Fruit fly (Drosophila melanogaster) whole organism, adult: ENCODE data around the gene cyc.

ENCODE experiments used
- CG11617 ChIP-seq: fragments of 200-800 bp; sonication (Bioruptor generic); optimal IDR thresholded peaks from 2 replicates; lab custom pipeline; 2017; ENCODE audit warnings: mild to moderate bottlenecking, missing biosample characterization, missing genetic modification reagents, missing genetic modification characterization
- CG12768 ChIP-seq: fragments of 200-800 bp; sonication (Bioruptor generic); optimal IDR thresholded peaks from 2 replicates; lab custom pipeline; 2017; ENCODE audit warnings: missing biosample characterization, missing genetic modification characterization, mild to moderate bottlenecking, moderate library complexity, missing genetic modification reagents
- CG14711 ChIP-seq: fragments of 200-800 bp; sonication (Bioruptor generic); optimal IDR thresholded peaks from 2 replicates; lab custom pipeline; 2018; ENCODE audit warnings: missing biosample characterization, mild to moderate bottlenecking, missing genetic modification characterization, moderate library complexity
- CG1620 ChIP-seq: fragments of 200-800 bp; sonication (Bioruptor generic); optimal IDR thresholded peaks from 2 replicates; lab custom pipeline; 2016; ENCODE audit warnings: missing biosample characterization, missing genetic modification characterization
- CG33017 ChIP-seq: fragments of 200-800 bp; sonication (Bioruptor generic); optimal IDR thresholded peaks from 2 replicates; lab custom pipeline; 2018; ENCODE audit warnings: missing biosample characterization, mild to moderate bottlenecking, missing genetic modification characterization, moderate library complexity
- CG5204 ChIP-seq: fragments of 200-800 bp; sonication (Bioruptor generic); optimal IDR thresholded peaks from 2 replicates; lab custom pipeline; 2016; ENCODE audit warnings: missing biosample characterization, missing genetic modification characterization
- CG7045 ChIP-seq: fragments of 200-800 bp; sonication (Bioruptor generic); optimal IDR thresholded peaks from 2 replicates; lab custom pipeline; 2017; ENCODE audit warnings: missing biosample characterization, mild to moderate bottlenecking, missing genetic modification characterization
- CG7101 ChIP-seq: fragments of 200-800 bp; sonication (Bioruptor generic); optimal IDR thresholded peaks from 2 replicates; lab custom pipeline; 2018; ENCODE audit warnings: missing biosample characterization, mild to moderate bottlenecking, missing genetic modification characterization, moderate library complexity
- Clk ChIP-seq: fragments of 200-800 bp; sonication (Bioruptor generic); optimal IDR thresholded peaks from 2 replicates; lab custom pipeline; 2017; ENCODE audit warnings: missing biosample characterization, missing genetic modification characterization
- Crg-1 ChIP-seq: fragments of 200-800 bp; sonication (Bioruptor generic); optimal IDR thresholded peaks from 2 replicates; lab custom pipeline; 2016; ENCODE audit warnings: missing biosample characterization, missing genetic modification characterization
- Hr96 ChIP-seq: fragments of 200-800 bp; sonication (Bioruptor generic); optimal IDR thresholded peaks from 2 replicates; lab custom pipeline; 2016; ENCODE audit warnings: missing biosample characterization, missing genetic modification characterization
- Mnt ChIP-seq: fragments of 200-800 bp; sonication (Bioruptor generic); optimal IDR thresholded peaks from 2 replicates; lab custom pipeline; 2016; ENCODE audit warnings: missing biosample characterization, mild to moderate bottlenecking, missing genetic modification characterization
- bab1 ChIP-seq: fragments of 200-800 bp; sonication (Bioruptor generic); optimal IDR thresholded peaks from 3 replicates; lab custom pipeline; 2019; ENCODE audit warnings: missing biosample characterization, mild to moderate bottlenecking, missing genetic modification characterization, moderate library complexity
- cic ChIP-seq: fragments of 200-800 bp; sonication (Bioruptor generic); optimal IDR thresholded peaks from 2 replicates; lab custom pipeline; 2017; ENCODE audit warnings: missing biosample characterization, mild to moderate bottlenecking, missing genetic modification characterization, moderate library complexity
- cnc ChIP-seq, 2 experiments: fragments of >200 bp; optimal IDR thresholded peaks; 2 replicates each; lab custom pipeline; 2017
- kay ChIP-seq: fragments of 200-800 bp; sonication (Bioruptor generic); peaks from one replicate; lab custom pipeline; 2016; ENCODE audit warnings: missing biosample characterization, missing genetic modification characterization, borderline replicate concordance
- ovo ChIP-seq: fragments of 200-800 bp; sonication (Bioruptor generic); optimal IDR thresholded peaks from 2 replicates; lab custom pipeline; 2016; ENCODE audit warnings: missing biosample characterization, missing genetic modification characterization
- pad ChIP-seq: fragments of 200-800 bp; sonication (Bioruptor generic); optimal IDR thresholded peaks from 3 replicates; lab custom pipeline; 2017; ENCODE audit warnings: missing biosample characterization, missing genetic modification characterization, mild to moderate bottlenecking, moderate library complexity, missing genetic modification reagents
- tj ChIP-seq: fragments of 200-800 bp; sonication (Bioruptor generic); optimal IDR thresholded peaks from 3 replicates; lab custom pipeline; 2017; ENCODE audit warnings: missing biosample characterization, mild to moderate bottlenecking, missing genetic modification characterization, moderate library complexity
- toe ChIP-seq: fragments of 200-800 bp; sonication (Bioruptor generic); optimal IDR thresholded peaks from 2 replicates; lab custom pipeline; 2016; ENCODE audit warnings: missing biosample characterization, missing genetic modification characterization

Gene cyc

dm6 chr3L:19793438-19793998, 22.2 kb downstream of the cyc start, which contains the start of the genes CG42637, Gyc76C and SREBP:
CG42637 (minus strand) TSS chr3L:19793569.
Gyc76C (minus strand) TSS chr3L:19793569.
SREBP (plus strand) TSS chr3L:19793935.
- TF ChIP-seq tj (GFP tag; lab: Kevin White, UChicago) (peak; percentile 42), toe (GFP tag; lab: Kevin White, UChicago) (no peak), CG7101 (no peak), CG1620 (GFP tag; lab: Kevin White, UChicago) (no peak), pad (no peak), CG5204 (GFP tag; lab: Kevin White, UChicago) (no peak), Clk (GFP tag; lab: Kevin White, UChicago) (no peak), CG12768 (GFP tag; lab: Kevin White, UChicago) (no peak), Mnt (GFP tag; lab: Kevin White, UChicago) (no peak), CG33017 (tag; lab: Kevin White, UChicago) (no peak), ovo (GFP tag; lab: Kevin White, UChicago) (peak; percentile 81), CG7045 (GFP tag; lab: Kevin White, UChicago) (no peak), Crg-1 (GFP tag; lab: Kevin White, UChicago) (no peak), CG14711 (no peak), cic (no peak), bab1 (peak; percentile 31), cnc (optimal IDR thresholded peaks at IDR 0.05; lab: Kevin White, UChicago) (no peak), kay (GFP tag; lab: Kevin White, UChicago) (peak; percentile 90), CG11617 (GFP tag; lab: Kevin White, UChicago) (no peak)

- TF ChIP-seq tj (GFP tag; lab: Kevin White, UChicago) (peak; percentile 58), Hr96 (no peak), CG12768 (GFP tag; lab: Kevin White, UChicago) (peak; percentile 65), pad (no peak), CG14711 (peak; percentile 91), Mnt (GFP tag; lab: Kevin White, UChicago) (no peak)
These were observed 22.9 kb downstream of the cyc start for dm6 chr3L:19792717-19793437.

dm6 chr3L:19791688-19792073, 24.1 kb downstream of the cyc start:
- peak; percentile 36 for TF ChIP-seq CG33017 (tag; lab: Kevin White, UChicago)
- no peak for TF ChIP-seq CG7101
- peak; percentile 44 for TF ChIP-seq tj (GFP tag; lab: Kevin White, UChicago)
- TF ChIP-seq CG5204 (GFP tag; lab: Kevin White, UChicago): no peak
- no peak for TF ChIP-seq cnc (optimal IDR thresholded peaks at IDR 0.05; lab: Kevin White, UChicago)
- TF ChIP-seq ovo (GFP tag; lab: Kevin White, UChicago): peak; percentile 35
- no peak for TF ChIP-seq Mnt (GFP tag; lab: Kevin White, UChicago)
- no peak for TF ChIP-seq kay (GFP tag; lab: Kevin White, UChicago)
- TF ChIP-seq pad: peak; percentile 27
- TF ChIP-seq CG1620 (GFP tag; lab: Kevin White, UChicago): no peak
- TF ChIP-seq CG12768 (GFP tag; lab: Kevin White, UChicago): peak; percentile 57
- no peak for TF ChIP-seq CG11617 (GFP tag; lab: Kevin White, UChicago)
- no peak for TF ChIP-seq CG7045 (GFP tag; lab: Kevin White, UChicago)
- TF ChIP-seq Clk (GFP tag; lab: Kevin White, UChicago): no peak
- no peak for TF ChIP-seq bab1
- peak; percentile 79 for TF ChIP-seq cic
- no peak for TF ChIP-seq Hr96
- no peak for TF ChIP-seq toe (GFP tag; lab: Kevin White, UChicago)
- TF ChIP-seq CG14711: peak; percentile 16
- TF ChIP-seq Crg-1 (GFP tag; lab: Kevin White, UChicago): no peak

dm6 chr3L:19790929-19791687, 24.6 kb downstream of the cyc start:
- peak; percentile 66 for TF ChIP-seq CG7101
- TF ChIP-seq cnc (optimal IDR thresholded peaks at IDR 0.05; lab: Kevin White, UChicago): no peak
- peak; percentile 38 for TF ChIP-seq toe (GFP tag; lab: Kevin White, UChicago)
- peak; percentile 72 for TF ChIP-seq CG11617 (GFP tag; lab: Kevin White, UChicago)
- no peak for TF ChIP-seq CG1620 (GFP tag; lab: Kevin White, UChicago)
- TF ChIP-seq CG14711: no peak
- TF ChIP-seq kay (GFP tag; lab: Kevin White, UChicago): peak; percentile 98
- peak; percentile 84 for TF ChIP-seq Mnt (GFP tag; lab: Kevin White, UChicago)
- peak; percentile 33 for TF ChIP-seq pad
- peak; percentile 45 for TF ChIP-seq CG12768 (GFP tag; lab: Kevin White, UChicago)
- TF ChIP-seq CG7045 (GFP tag; lab: Kevin White, UChicago): peak; percentile 21
- TF ChIP-seq bab1: peak; percentile 22
- peak; percentile 57 for TF ChIP-seq Crg-1 (GFP tag; lab: Kevin White, UChicago)
- peak; percentile 80 for TF ChIP-seq CG5204 (GFP tag; lab: Kevin White, UChicago)
- TF ChIP-seq Hr96: peak; percentile 74
- TF ChIP-seq CG33017 (tag; lab: Kevin White, UChicago): peak; percentile 23
- peak; percentile 30 for TF ChIP-seq tj (GFP tag; lab: Kevin White, UChicago)
- no peak for TF ChIP-seq cic

dm6 chr3L:19790564-19790928, 25.2 kb downstream of the cyc start:
- TF ChIP-seq kay (GFP tag; lab: Kevin White, UChicago) (peak; percentile 88), CG5204 (GFP tag; lab: Kevin White, UChicago) (no peak)
